Fruit fly (Drosophila melanogaster) whole organism: ENCODE data around the gene lili.

ENCODE experiments used
- CG8478 ChIP-seq: fragments of >200 bp; optimal IDR thresholded peaks from 2 replicates; lab custom pipeline; 2018; ENCODE audit warnings: inconsistent platforms
- Dll ChIP-seq: fragments of >200 bp; optimal IDR thresholded peaks from 2 replicates; lab custom pipeline; 2017
- EcR ChIP-seq, 2 experiments: fragments of >200 bp; optimal IDR thresholded peaks; 2 replicates each; lab custom pipeline; 2017; ENCODE audit warnings: missing biosample characterization in 2 of 2, missing genetic modification characterization in 2 of 2, missing genetic modification reagents in 2 of 2
- pan ChIP-seq: fragments of >200 bp; optimal IDR thresholded peaks from 2 replicates; lab custom pipeline; 2017
- psq ChIP-seq: fragments of >200 bp; optimal IDR thresholded peaks from 2 replicates; lab custom pipeline; 2017
- usp ChIP-seq: fragments of >200 bp; optimal IDR thresholded peaks from 2 replicates; lab custom pipeline; 2017; ENCODE audit warnings: missing biosample characterization, missing genetic modification characterization, mixed read lengths

lili gene

dm6 chr3R:24841635-24842034 is 27.8 kb upstream of the lili start, which contains the start of gene Esp:
Gene Esp (plus strand): TSS chr3R:24841935.
- TF ChIP-seq usp (GFP tag; lab: Kevin White, UChicago) (no peak), EcR (GFP tag; optimal IDR thresholded peaks at IDR 0.05; lab: Kevin White, UChicago) (no peak), pan (lab: Kevin White, UChicago) (no peak), psq (no peak), CG8478 (lab: Kevin White, UChicago) (no peak), Dll (no peak)

DNA sequence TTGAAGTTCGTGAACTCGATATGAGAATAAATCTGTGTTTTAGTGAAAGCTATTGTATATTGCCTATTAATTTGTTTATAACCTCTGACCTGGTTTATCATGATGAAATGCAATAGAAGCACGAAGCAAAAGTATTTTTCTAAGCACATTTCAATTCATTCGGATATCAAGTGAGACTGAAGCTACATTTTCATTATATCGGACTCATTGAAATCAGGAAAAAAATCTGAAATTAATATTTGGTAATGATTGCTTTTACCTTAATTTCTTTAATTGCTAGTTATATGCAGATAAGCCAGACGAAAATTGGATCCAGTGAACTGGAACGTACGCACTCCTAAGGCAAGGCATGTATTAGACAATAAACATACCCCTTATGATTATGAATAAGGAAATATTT is 27.3 kb upstream of the lili start, which contains the start of gene CG33658:
Gene CG33658, minus strand, starts transcription at position 101 of the 400 bp plus-strand sequence.
- no peak for TF ChIP-seq EcR (GFP tag; optimal IDR thresholded peaks at IDR 0.05; lab: Kevin White, UChicago)
- TF ChIP-seq usp (GFP tag; lab: Kevin White, UChicago), result no peak
- no peak for TF ChIP-seq Dll
- no peak for TF ChIP-seq CG8478 (lab: Kevin White, UChicago)
- TF ChIP-seq pan (lab: Kevin White, UChicago), result no peak
- TF ChIP-seq psq, result no peak

DNA sequence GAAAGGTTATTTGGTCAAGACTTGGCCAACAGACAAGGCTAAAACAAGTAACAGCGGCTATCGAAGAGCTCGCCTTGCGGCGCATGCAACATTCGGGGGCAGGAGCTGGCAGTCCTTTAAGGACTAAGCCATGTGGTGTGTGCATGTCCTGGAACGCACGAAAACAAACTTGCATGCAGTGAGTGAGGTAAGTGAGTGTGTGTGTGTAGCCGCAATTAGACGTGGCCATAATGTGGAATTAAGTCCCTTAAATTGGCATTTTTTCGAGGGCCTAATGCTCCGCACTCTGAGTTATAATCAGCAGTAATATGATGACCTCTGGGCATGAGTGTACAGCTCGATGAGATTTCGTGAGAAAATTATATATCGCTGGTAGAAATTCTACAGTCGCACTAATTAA is 19.8 kb upstream of the lili start, which contains the start of gene sosie:
Gene sosie, plus strand, starts transcription at position 301 of the 400 bp plus-strand sequence.
- TF ChIP-seq CG8478 (lab: Kevin White, UChicago), result no peak
- no peak for TF ChIP-seq psq
- TF ChIP-seq Dll, result no peak
- no peak for TF ChIP-seq pan (lab: Kevin White, UChicago)
- no peak for TF ChIP-seq EcR (GFP tag; optimal IDR thresholded peaks at IDR 0.05; lab: Kevin White, UChicago)
- TF ChIP-seq usp (GFP tag; lab: Kevin White, UChicago), result no peak

DNA sequence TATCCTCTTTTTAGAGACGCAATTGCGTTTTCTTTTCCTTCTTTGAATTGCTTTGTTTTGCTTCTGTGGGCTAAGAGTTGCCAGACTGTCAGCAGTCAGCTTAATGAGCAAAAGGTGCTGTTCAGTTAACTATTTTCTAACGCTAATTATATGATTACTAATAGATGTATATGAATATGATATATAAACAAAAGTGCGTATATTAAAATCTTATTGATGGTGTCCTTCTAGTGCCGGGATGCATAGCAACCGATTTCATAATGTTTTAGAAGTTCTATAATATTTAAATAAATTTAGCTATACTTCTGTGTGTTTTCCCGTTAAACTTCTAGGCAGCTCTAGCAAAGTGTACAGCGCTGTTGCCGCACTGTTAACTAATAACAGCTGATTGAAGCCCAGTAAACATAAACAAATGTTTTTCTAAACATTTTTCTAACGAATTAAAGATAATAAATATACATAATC is 16.1 kb upstream of the lili start, which contains the start of the genes Kaz and CG43273:
Gene Kaz, minus strand, starts transcription at position 73 of the 465 bp plus-strand sequence.
Gene CG43273, plus strand, starts transcription at position 415 of the 465 bp plus-strand sequence.
- TF ChIP-seq psq, result no peak
- TF ChIP-seq Dll, result no peak
- no peak for TF ChIP-seq CG8478 (lab: Kevin White, UChicago)
- no peak for TF ChIP-seq usp (GFP tag; lab: Kevin White, UChicago)
- TF ChIP-seq EcR (GFP tag; optimal IDR thresholded peaks at IDR 0.05; lab: Kevin White, UChicago), result no peak
- no peak for TF ChIP-seq pan (lab: Kevin White, UChicago)

DNA sequence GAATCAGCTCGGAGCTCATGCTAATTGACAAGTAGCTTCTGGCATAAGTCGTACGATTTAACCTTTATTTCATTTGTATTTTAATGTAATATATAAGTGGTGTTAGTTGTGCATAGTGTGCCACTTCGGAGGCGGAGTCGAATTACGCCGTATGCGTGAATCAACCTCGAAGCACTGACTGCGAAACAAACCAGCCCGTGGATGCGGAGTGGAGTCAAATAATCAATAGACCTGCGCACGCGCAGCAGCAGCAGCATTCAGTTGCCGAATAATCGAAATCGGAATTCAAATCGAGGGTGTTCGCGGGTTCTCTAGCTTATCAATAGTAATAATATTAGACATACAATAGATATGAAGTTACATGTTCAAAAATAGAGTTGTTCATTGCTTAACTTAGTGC is 14.4 kb upstream of the lili start, which contains the start of gene RabX4:
Gene RabX4, minus strand, starts transcription at position 176 of the 400 bp plus-strand sequence.
- TF ChIP-seq CG8478 (lab: Kevin White, UChicago) (no peak), pan (lab: Kevin White, UChicago) (no peak), psq (no peak), EcR (GFP tag; optimal IDR thresholded peaks at IDR 0.05; lab: Kevin White, UChicago) (no peak), usp (GFP tag; lab: Kevin White, UChicago) (no peak), Dll (no peak)

DNA sequence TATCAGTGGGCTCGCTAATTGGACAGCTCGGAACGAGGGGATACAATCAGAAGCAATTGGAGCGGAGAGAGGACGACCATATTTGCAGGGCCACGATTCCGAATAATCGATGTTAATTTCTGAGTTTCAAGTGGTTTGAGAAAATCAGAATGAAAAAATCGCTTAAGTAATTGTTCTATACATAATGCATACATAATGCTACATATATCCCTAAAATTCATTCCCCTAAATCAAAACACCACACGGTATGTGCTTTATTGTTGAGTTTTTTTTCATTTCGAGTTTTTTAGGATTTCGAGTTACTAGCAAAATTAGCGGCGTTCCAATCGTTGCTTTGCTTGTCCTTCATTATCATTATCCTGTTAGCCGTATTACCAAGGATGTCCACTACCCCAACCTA is 11.7 kb upstream of the lili start, which contains the start of gene niki:
Gene niki, minus strand, starts transcription at position 101 of the 400 bp plus-strand sequence.
- TF ChIP-seq psq, result no peak
- TF ChIP-seq Dll, result no peak
- no peak for TF ChIP-seq pan (lab: Kevin White, UChicago)
- TF ChIP-seq CG8478 (lab: Kevin White, UChicago), result no peak
- TF ChIP-seq EcR (GFP tag; optimal IDR thresholded peaks at IDR 0.05; lab: Kevin White, UChicago), result no peak
- no peak for TF ChIP-seq usp (GFP tag; lab: Kevin White, UChicago)

dm6 chr3R:24823061-24823460 is 9.2 kb upstream of the lili start:
- TF ChIP-seq CG8478 (lab: Kevin White, UChicago), result no peak
- TF ChIP-seq Dll, result no peak
- TF ChIP-seq EcR (GFP tag; optimal IDR thresholded peaks at IDR 0.05; lab: Kevin White, UChicago), result no peak
- TF ChIP-seq psq, result no peak
- TF ChIP-seq usp (GFP tag; lab: Kevin White, UChicago), result no peak
- TF ChIP-seq pan (lab: Kevin White, UChicago), result no peak

DNA sequence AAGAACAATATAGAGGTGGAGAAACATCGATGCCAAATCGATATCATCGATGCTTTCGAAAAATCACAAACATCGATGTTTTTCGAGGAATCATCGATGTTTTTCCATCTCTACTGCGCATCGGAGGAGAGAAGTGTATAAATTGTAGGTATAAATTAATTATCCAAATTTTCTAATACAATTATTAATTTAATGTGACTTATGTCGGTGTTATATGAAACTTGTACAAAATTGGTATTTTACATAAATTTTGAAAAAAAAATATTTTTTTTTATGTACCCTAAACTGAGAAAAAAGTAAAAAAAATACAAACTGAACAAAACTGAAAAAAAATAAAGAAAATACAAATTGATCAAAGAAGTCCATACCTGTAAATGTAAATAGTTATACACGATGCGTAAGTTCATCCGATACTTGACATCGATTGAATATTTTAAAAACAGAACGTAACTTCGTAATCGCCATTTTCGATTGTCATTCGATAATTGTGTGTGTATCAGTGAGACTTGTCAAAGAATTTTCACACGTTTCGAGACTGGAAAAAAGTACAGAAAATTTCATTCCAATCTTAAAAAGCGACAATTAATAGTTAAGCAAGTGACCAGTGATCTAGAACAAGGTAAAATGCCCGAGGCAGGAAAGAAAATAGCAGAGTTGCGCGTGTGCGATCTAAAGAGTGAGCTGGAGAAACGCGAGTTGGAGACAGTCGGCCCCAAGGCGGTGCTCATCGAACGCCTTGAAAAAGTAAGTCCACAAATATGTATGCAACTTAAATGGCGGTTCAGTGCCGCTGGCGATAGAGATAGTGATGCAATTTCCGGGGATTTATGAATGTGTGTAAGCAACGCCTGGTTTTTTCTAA is 3.4 kb upstream of the lili start, which contains the start of the genes CG5808 and Saf-B:
Gene CG5808, minus strand, starts transcription at position 15 of the 862 bp plus-strand sequence.
Gene Saf-B, plus strand, starts transcription at position 472 of the 862 bp plus-strand sequence.
- TF ChIP-seq usp (GFP tag; lab: Kevin White, UChicago) (no peak), psq (no peak)

DNA sequence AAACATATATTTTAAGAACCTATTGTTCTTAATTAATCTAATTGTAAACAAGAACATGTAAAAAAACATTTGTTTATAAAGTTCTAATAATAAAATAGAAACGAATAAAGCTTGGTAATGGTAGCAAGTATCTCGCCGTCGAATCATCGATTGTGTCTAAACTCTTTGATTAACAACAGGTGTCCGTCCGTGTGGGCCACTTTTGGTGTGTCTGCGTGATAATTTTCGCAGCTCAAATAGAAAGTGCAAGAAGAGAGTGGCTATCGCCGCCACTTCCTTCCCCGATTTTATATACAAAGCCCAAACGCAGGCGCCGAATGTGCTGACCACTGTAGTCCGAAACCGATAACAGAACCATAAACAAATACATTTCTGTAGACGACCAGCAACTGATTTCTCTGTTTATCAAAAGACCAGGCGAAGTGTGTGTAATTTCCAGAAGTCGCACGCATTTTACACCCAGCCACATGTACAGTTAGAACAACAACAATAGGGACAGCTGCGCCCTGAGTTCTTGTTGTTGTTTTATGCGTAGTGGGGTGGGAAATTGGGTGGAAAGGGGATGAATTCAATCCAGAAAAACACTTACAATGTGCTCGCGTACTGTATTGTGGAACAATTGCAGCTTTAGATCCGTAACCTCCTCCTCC is 700 bp downstream of the lili start:
- TF ChIP-seq usp (GFP tag; lab: Kevin White, UChicago) (no peak), Dll (no peak)

DNA sequence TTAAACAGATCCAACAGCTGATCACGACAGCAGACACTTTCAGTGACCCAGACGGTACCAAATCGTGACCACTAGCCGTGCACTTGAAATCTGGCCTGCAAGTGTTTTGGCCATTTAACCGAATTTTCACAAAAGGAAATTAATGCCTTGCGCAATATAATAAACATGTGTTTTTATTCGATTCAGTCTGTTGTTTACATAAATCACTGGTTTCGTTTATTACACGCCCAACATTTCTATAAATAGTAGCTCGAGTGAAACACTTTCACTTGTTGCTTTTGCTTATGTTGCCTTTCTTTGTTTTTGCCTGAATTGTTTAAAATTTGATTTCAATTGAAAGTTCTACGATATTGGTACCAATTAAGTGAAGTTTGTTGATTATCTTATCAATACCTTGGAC is 1.4 kb downstream of the lili start:
- no peak for TF ChIP-seq usp (GFP tag; lab: Kevin White, UChicago)
- no peak for TF ChIP-seq Dll
- no peak for TF ChIP-seq psq
- TF ChIP-seq pan (lab: Kevin White, UChicago), result no peak
- TF ChIP-seq CG8478 (lab: Kevin White, UChicago), result no peak
- TF ChIP-seq EcR (GFP tag; optimal IDR thresholded peaks at IDR 0.05; lab: Kevin White, UChicago), result no peak

DNA sequence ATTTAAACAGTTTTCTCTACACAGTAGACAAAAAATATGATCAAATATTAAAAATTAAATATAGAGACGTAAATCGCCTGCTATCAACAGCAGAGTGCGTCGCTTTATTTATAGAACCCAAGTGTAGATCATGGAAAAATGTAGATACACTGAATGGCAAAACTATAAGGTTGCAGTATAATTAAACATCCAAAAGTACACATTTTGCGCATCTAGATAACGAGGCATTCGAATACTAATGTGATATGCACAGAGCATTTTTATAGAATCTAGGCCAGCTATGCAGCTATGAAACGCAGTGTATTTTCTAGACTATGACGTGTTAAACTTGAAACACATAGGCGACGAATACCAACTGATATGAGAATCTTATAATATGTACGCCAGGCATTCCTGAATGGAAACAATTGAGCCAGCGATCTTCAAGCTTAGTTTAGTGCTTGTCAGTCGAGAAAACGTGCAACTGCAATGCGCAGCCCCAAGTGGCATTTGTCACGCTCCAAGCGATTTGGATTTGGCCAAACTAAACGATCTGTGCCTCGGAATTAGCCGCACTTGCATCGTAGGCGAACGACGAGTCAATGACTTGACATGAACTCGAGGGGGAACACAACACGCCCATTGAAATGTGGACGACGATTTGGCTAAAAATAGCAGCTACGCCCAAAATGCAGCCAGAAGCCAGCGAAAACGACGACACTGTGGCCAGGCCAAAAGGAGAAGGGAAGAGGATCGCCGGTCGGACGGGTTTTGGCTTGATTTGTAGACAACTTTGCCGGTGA is 2.8 kb downstream of the lili start:
- no peak for TF ChIP-seq pan (lab: Kevin White, UChicago)
- no peak for TF ChIP-seq Dll
- TF ChIP-seq EcR (GFP tag; optimal IDR thresholded peaks at IDR 0.05; lab: Kevin White, UChicago), result peak in 1 of 2 experiments; percentile 89
- no peak for TF ChIP-seq CG8478 (lab: Kevin White, UChicago)
- TF ChIP-seq usp (GFP tag; lab: Kevin White, UChicago), result no peak
